Fruit fly (Drosophila melanogaster) whole organism, prepupa: Measurements from ENCODE around the gene CG9743.

ENCODE experiments used
- Blimp-1 ChIP-seq: fragments of 200-800 bp; sonication (Bioruptor generic); optimal IDR thresholded peaks from 3 replicates; lab custom pipeline; 2017; ENCODE audit warnings: missing biosample characterization, missing genetic modification characterization, mild to moderate bottlenecking, moderate library complexity, missing genetic modification reagents
- CG10669 ChIP-seq: fragments of 200-800 bp; sonication (Bioruptor generic); optimal IDR thresholded peaks from 3 replicates; lab custom pipeline; 2018; ENCODE audit warnings: missing biosample characterization, mild to moderate bottlenecking, missing genetic modification characterization, moderate library complexity
- CG11294 ChIP-seq: fragments of 200-800 bp; sonication (Bioruptor generic); IDR thresholded peaks from 2 replicates; pipeline ENCODE4 v1.3.6; 2022; ENCODE audit warnings: missing biosample characterization, missing genetic modification characterization
- CG11762 ChIP-seq: fragments of 200-800 bp; sonication (Bioruptor generic); optimal IDR thresholded peaks from 3 replicates; lab custom pipeline; 2016; ENCODE audit warnings: missing biosample characterization, missing genetic modification characterization; ENCODE audit not compliant: insufficient read depth
- CG11902 ChIP-seq: fragments of 200-800 bp; sonication (Bioruptor generic); optimal IDR thresholded peaks from 3 replicates; lab custom pipeline; 2016; ENCODE audit warnings: missing biosample characterization, missing genetic modification characterization
- CG1621 ChIP-seq: fragments of 200-800 bp; sonication (Bioruptor generic); optimal IDR thresholded peaks from 3 replicates; lab custom pipeline; 2018; ENCODE audit warnings: missing biosample characterization, mild to moderate bottlenecking, missing genetic modification characterization
- CG3032 ChIP-seq: fragments of 200-800 bp; optimal IDR thresholded peaks from 2 replicates; lab custom pipeline; 2019; ENCODE audit warnings: missing biosample characterization, mild to moderate bottlenecking, missing genetic modification characterization, moderate library complexity
- CG32006 ChIP-seq: fragments of 200-800 bp; sonication (Bioruptor generic); optimal IDR thresholded peaks from 3 replicates; lab custom pipeline; 2017; ENCODE audit warnings: missing biosample characterization, mild to moderate bottlenecking, missing genetic modification characterization
- CG34406 ChIP-seq: fragments of 200-800 bp; sonication (Bioruptor generic); optimal IDR thresholded peaks from 3 replicates; lab custom pipeline; 2016; ENCODE audit warnings: missing biosample characterization, missing genetic modification characterization
- CG6792 ChIP-seq: fragments of 200-800 bp; sonication (Bioruptor generic); optimal IDR thresholded peaks from 3 replicates; lab custom pipeline; 2016; ENCODE audit warnings: missing biosample characterization, missing genetic modification characterization
- CG6808 ChIP-seq: fragments of 200-800 bp; sonication (Bioruptor generic); optimal IDR thresholded peaks from 3 replicates; lab custom pipeline; 2017; ENCODE audit warnings: missing biosample characterization, missing genetic modification characterization, mild to moderate bottlenecking, moderate library complexity, missing genetic modification reagents
- CG7368 ChIP-seq: fragments of 200-800 bp; sonication (Bioruptor generic); optimal IDR thresholded peaks from 3 replicates; lab custom pipeline; 2016; ENCODE audit warnings: missing biosample characterization, missing genetic modification characterization
- CG8319 ChIP-seq: fragments of 200-800 bp; sonication (Bioruptor generic); optimal IDR thresholded peaks from 3 replicates; lab custom pipeline; 2016; ENCODE audit warnings: missing biosample characterization, missing genetic modification characterization
- CG9139 ChIP-seq: fragments of 200-800 bp; sonication (Bioruptor generic); optimal IDR thresholded peaks from 3 replicates; lab custom pipeline; 2017; ENCODE audit warnings: missing biosample characterization, mild to moderate bottlenecking, missing genetic modification characterization
- Eip78C ChIP-seq: fragments of 200-800 bp; sonication (Bioruptor generic); peaks from one replicate; lab custom pipeline; 2016; ENCODE audit warnings: missing biosample characterization, missing genetic modification characterization
- Ets21C ChIP-seq: fragments of 200-800 bp; sonication (Bioruptor generic); optimal IDR thresholded peaks from 3 replicates; lab custom pipeline; 2016; ENCODE audit warnings: missing biosample characterization, missing genetic modification characterization
- Ets96B ChIP-seq: fragments of 200-800 bp; optimal IDR thresholded peaks from 2 replicates; lab custom pipeline; 2019; ENCODE audit warnings: missing biosample characterization, mild to moderate bottlenecking, missing genetic modification characterization, moderate library complexity
- Gug ChIP-seq: fragments of 200-800 bp; sonication (Bioruptor generic); IDR thresholded peaks from 2 replicates; pipeline ENCODE4 v1.3.6; 2022; ENCODE audit warnings: missing biosample characterization, missing genetic modification characterization
- Hr39 ChIP-seq: fragments of 200-800 bp; sonication (Bioruptor generic); optimal IDR thresholded peaks from 2 replicates; lab custom pipeline; 2016; ENCODE audit warnings: missing biosample characterization, missing genetic modification characterization
- Met ChIP-seq: fragments of 200-800 bp; sonication (Bioruptor generic); optimal IDR thresholded peaks from 3 replicates; lab custom pipeline; 2016; ENCODE audit warnings: missing biosample characterization, missing genetic modification characterization
- Sox14 ChIP-seq: fragments of 200-800 bp; sonication (Bioruptor generic); optimal IDR thresholded peaks from 3 replicates; lab custom pipeline; 2016; ENCODE audit warnings: missing biosample characterization, missing genetic modification characterization
- acj6 ChIP-seq: fragments of 200-800 bp; sonication (Bioruptor generic); optimal IDR thresholded peaks from 3 replicates; lab custom pipeline; 2016; ENCODE audit warnings: missing biosample characterization, missing genetic modification characterization
- dac ChIP-seq: fragments of 200-800 bp; sonication (Bioruptor generic); optimal IDR thresholded peaks from 2 replicates; lab custom pipeline; 2017; ENCODE audit warnings: missing biosample characterization, mild to moderate bottlenecking, missing genetic modification characterization
- dsx ChIP-seq: fragments of 200-800 bp; optimal IDR thresholded peaks from 3 replicates; lab custom pipeline; 2019; ENCODE audit warnings: missing biosample characterization, mild to moderate bottlenecking, missing genetic modification characterization, moderate library complexity; ENCODE audit not compliant: poor library complexity, severe bottlenecking
- eg ChIP-seq: fragments of 200-800 bp; sonication (Bioruptor generic); IDR thresholded peaks from 3 replicates; pipeline ENCODE4 v1.3.6; 2022; ENCODE audit warnings: missing biosample characterization, missing genetic modification characterization
- esn ChIP-seq: fragments of 200-800 bp; sonication (Bioruptor generic); optimal IDR thresholded peaks from 2 replicates; lab custom pipeline; 2016; ENCODE audit warnings: missing biosample characterization, mild to moderate bottlenecking, missing genetic modification characterization, moderate library complexity
- fd59A ChIP-seq: fragments of 200-800 bp; sonication (Bioruptor generic); optimal IDR thresholded peaks from 2 replicates; lab custom pipeline; 2017; ENCODE audit warnings: missing biosample characterization, mild to moderate bottlenecking, missing genetic modification characterization, missing genetic modification reagents
- salr ChIP-seq, 2 experiments: fragments of 200-800 bp; sonication (Bioruptor generic); optimal IDR thresholded peaks; 3 replicates each; lab custom pipeline; 2016 to 2018; ENCODE audit warnings: missing biosample characterization in 2 of 2, missing genetic modification characterization in 2 of 2, mild to moderate bottlenecking in 1 of 2
- spab ChIP-seq: fragments of 200-800 bp; sonication (Bioruptor generic); optimal IDR thresholded peaks from 2 replicates; lab custom pipeline; 2017; ENCODE audit warnings: missing biosample characterization, mild to moderate bottlenecking, missing genetic modification characterization, missing genetic modification reagents
- ss ChIP-seq, 2 experiments: fragments of 200-800 bp; sonication (Bioruptor generic); optimal IDR thresholded peaks; 2 replicates in 1 of 2; 3 replicates in 1 of 2; lab custom pipeline; 2017 to 2018; ENCODE audit warnings: mild to moderate bottlenecking in 2 of 2, missing biosample characterization in 2 of 2, missing genetic modification characterization in 2 of 2, moderate library complexity in 1 of 2
- topi ChIP-seq: fragments of 200-800 bp; sonication (Bioruptor generic); optimal IDR thresholded peaks from 3 replicates; lab custom pipeline; 2016; ENCODE audit warnings: missing biosample characterization, missing genetic modification characterization
- vri ChIP-seq: fragments of 200-800 bp; sonication (Bioruptor generic); optimal IDR thresholded peaks from 3 replicates; lab custom pipeline; 2016; ENCODE audit warnings: missing biosample characterization, mild to moderate bottlenecking, missing genetic modification characterization

CG9743 gene

dm6 chr3R:30183872-30184271 is 18.9 kb downstream of the CG9743 start:
- TF ChIP-seq CG11762 (GFP tag; lab: Kevin White, UChicago): no peak
- TF ChIP-seq Eip78C: peak; percentile 13

- TF ChIP-seq CG34406 (GFP tag; lab: Kevin White, UChicago) (no peak), Eip78C (peak; percentile 31), CG6808 (GFP tag; lab: Kevin White, UChicago) (peak; percentile 100)
These were observed 22.9 kb downstream of the CG9743 start, which contains the start of gene Bet5 for dm6 chr3R:30179934-30180333. Gene Bet5, plus strand, starts transcription at chr3R:30180232.

dm6 chr3R:30177494-30177893 is 25.3 kb downstream of the CG9743 start, which contains the start of the genes CG1983 and CG15530:
Gene CG1983, minus strand, starts transcription at chr3R:30177700.
Gene CG15530, plus strand, starts transcription at chr3R:30177877.
- no peak for TF ChIP-seq CG7368 (GFP tag; lab: Kevin White, UChicago)
- TF ChIP-seq CG6808 (GFP tag; lab: Kevin White, UChicago): peak; percentile 74
- TF ChIP-seq, all 60 proteins: peak for 1

- TF ChIP-seq spab (GFP tag; lab: Kevin White, UChicago): no peak
- no peak for TF ChIP-seq CG11294 (GFP tag; lab: Robert Waterston, UW)
- no peak for TF ChIP-seq CG11902 (GFP tag; lab: Kevin White, UChicago)
- no peak for TF ChIP-seq CG9139 (GFP tag; lab: Kevin White, UChicago)
- no peak for TF ChIP-seq CG3032 (tag; lab: Kevin White, UChicago)
- no peak for TF ChIP-seq CG32006 (GFP tag; lab: Kevin White, UChicago)
- no peak for TF ChIP-seq Ets96B (tag; lab: Kevin White, UChicago)
- no peak for TF ChIP-seq esn
- no peak for TF ChIP-seq dsx
- TF ChIP-seq CG10669 (GFP tag; lab: Kevin White, UChicago): no peak
- TF ChIP-seq eg (GFP tag; lab: Robert Waterston, UW): no peak
These were observed 26.5 kb downstream of the CG9743 start for dm6 chr3R:30176314-30176713.

dm6 chr3R:30175045-30175589 is 27.7 kb downstream of the CG9743 start:
- TF ChIP-seq Eip78C (peak; percentile 40), Blimp-1 (GFP tag; lab: Kevin White, UChicago) (no peak), eg (GFP tag; lab: Robert Waterston, UW) (peak; percentile 5; the same call in 1 of the 3 replicates)
- TF ChIP-seq, all 60 proteins: peak for 2

DNA sequence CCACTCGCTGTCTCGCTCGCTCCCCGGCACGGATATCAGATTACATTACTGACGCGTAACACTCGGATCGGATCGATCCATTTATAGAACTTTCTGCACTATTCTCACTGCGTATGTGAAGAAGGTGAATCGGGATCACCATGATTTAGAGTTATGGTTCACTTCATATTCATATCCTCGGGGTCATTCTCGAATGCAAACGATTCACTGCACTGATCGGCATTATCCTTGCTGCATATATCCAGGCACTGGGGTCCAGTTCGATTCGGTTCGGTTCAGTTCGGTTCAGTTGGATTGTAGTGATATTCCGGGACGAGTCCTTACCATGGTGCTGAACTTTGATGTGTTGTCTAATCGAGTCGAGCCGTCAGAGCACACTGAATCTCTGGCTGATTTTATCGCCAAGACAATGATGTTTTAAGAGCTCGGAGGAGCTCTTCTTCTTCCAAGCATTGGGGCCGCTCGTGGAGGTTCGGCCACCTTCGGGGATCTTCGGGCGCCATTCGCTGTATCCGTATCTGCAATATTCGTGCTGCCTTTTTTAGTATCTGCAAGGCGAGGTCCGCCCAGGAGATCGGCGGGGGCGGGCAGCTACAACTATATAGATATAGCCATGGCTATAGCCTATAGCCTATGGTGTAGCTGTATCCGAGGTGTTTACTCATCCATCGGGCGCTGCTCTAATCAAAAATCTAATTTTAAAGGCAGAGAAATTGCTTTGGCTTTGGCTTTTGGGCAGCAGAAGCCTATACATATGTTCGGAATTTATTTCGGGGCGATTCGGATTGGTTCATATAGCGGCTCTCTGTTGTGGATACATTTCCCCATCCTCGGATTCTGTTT is 28.4 kb downstream of the CG9743 start, which contains the start of gene Mlc2:
Mlc2 (minus strand) TSS at position 392 of the 843 bp plus-strand sequence.
- TF ChIP-seq eg (GFP tag; lab: Robert Waterston, UW) (0 out of 3 replicates have a peak, but pooled peaks have one; percentile 16), ss (GFP tag; optimal IDR thresholded peaks at IDR 0.05; lab: Kevin White, UChicago) (no peak)

DNA sequence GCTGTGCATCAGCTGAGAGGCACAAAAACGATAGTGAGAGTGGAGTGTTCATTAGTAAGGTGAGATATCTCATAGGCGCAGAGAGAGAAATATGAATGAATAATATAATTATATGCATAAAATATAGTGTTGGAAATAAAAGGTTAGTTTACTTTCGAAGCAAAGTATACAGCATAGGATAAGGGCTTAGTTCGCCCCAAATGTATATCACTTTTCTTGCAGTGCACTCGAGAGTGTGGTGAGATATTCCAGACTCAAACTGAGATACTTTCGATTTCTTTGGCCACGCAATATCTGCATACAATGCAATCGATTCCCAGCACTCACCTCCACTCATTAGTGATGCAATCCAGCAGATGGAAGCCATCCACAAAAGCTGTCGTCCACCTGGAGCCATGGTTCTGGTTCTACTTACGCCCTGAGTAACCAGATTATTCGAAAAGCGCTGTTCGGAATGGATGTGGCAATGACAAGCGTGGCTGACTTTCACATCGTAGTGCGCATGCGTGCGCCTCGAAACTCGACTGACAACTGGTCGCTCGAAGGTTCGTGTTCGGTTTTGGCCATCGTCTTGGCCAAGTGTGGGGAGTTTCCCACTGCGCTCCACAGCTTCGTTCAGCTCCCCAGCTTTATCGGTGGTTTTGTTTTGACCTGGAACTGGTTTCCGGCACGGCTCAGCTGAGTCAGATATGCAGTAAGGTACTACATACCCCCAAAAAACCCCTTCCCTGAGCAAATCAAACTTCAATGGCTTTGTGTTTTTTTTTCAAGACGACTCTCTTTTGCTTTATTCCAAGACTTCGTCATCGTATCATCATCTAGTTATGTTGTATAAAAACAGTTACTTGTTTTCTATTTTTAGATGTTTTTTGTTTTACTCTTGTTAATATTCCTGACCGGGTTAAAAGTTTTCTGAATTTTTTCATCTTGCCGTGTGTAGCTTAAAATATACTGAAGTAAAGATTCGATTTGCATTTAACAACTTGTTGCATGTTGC is 31.8 kb downstream of the CG9743 start, which contains the start of gene Rsod:
Rsod (minus strand) TSS at position 537 of the 997 bp plus-strand sequence.
- TF ChIP-seq Sox14: peak; percentile 82
- peak; percentile 76 for TF ChIP-seq CG3032 (tag; lab: Kevin White, UChicago)
- peak; percentile 61 to 85 for TF ChIP-seq salr (GFP tag; optimal IDR thresholded peaks at IDR 0.05; lab: Kevin White, UChicago)
- peak; percentile 79 for TF ChIP-seq Met
- peak; percentile 21 for TF ChIP-seq CG6808 (GFP tag; lab: Kevin White, UChicago)
- peak; percentile 79 for TF ChIP-seq Hr39 (GFP tag; lab: Kevin White, UChicago)
- peak; percentile 88 for TF ChIP-seq acj6
- TF ChIP-seq vri: peak; percentile 74
- TF ChIP-seq fd59A (GFP tag; lab: Kevin White, UChicago): peak; percentile 45
- TF ChIP-seq Ets21C (GFP tag; lab: Kevin White, UChicago): peak; percentile 57
- peak; percentile 83 for TF ChIP-seq Gug (GFP tag; lab: Robert Waterston, UW)
- peak; percentile 54 for TF ChIP-seq CG7368 (GFP tag; lab: Kevin White, UChicago)
- TF ChIP-seq CG6792: peak; percentile 81
- peak; percentile 45 for TF ChIP-seq CG1621 (tag; lab: Kevin White, UChicago)
- peak; percentile 84 for TF ChIP-seq dac (GFP tag; lab: Kevin White, UChicago)
- peak; percentile 77 for TF ChIP-seq CG11762 (GFP tag; lab: Kevin White, UChicago)
- peak; percentile 7 for TF ChIP-seq CG8319 (GFP tag; lab: Kevin White, UChicago)
- TF ChIP-seq topi (GFP tag; lab: Kevin White, UChicago): peak; percentile 80
